Fruit fly (Drosophila melanogaster) whole organism, embryonic: Measurements from ENCODE around the gene Rassf.

Experiments
- scrt ChIP-seq: fragments of 200-800 bp; sonication (Bioruptor generic); optimal IDR thresholded peaks from 2 replicates; lab custom pipeline; 2018; ENCODE audit warnings: missing biosample characterization, mild to moderate bottlenecking, missing genetic modification characterization, moderate library complexity
- tup ChIP-seq: fragments of 200-800 bp; sonication (Bioruptor generic); optimal IDR thresholded peaks from 2 replicates; lab custom pipeline; 2016; ENCODE audit warnings: missing biosample characterization, mild to moderate bottlenecking, missing genetic modification characterization, moderate library complexity
- zfh2 ChIP-seq: fragments of 200-800 bp; sonication (Bioruptor generic); optimal IDR thresholded peaks from 2 replicates; lab custom pipeline; 2016; ENCODE audit warnings: missing biosample characterization, missing genetic modification characterization

DNA sequence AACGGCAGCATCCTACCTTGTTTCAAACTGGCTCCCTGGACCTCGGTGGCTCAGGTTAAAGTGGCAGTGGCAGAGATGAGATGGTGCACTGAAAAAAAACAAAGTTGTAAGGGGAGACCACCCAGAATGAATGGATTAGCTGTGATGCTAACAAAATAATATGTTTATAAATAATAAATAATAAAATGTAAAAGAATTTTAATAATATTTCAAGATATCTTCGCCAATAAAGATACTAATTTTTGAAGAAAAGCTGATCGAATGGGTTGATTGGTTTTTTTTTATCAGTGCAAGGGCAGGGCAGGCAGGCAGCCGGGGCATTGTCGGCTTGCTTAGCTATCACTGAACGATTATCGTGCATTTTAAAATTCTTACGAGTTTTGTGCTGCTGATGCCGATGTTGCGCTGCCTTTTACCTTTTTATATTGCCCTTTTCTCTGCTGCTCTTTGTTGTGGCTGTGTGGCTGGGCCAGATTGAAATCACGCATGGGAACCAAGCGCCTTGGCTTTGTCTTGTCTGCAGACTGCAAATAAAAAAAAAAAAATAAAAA is 31.4 kb upstream of the Rassf start:
- TF ChIP-seq scrt (GFP tag; lab: Kevin White, UChicago): no peak
- TF ChIP-seq zfh2 (GFP tag; lab: Kevin White, UChicago): no peak
- no peak for TF ChIP-seq tup (GFP tag; lab: Kevin White, UChicago)
